Worm (Caenorhabditis elegans) whole organism, mixed stage, embryonic: ENCODE data around the gene col-129.

Experiments used
- elt-1 ChIP-seq: sonication (generic microtip); optimal IDR thresholded peaks from 2 replicates; lab custom pipeline; 2017; ENCODE audit warnings: missing genetic modification characterization, mild to moderate bottlenecking, missing compliant biosample characterization, antibody characterized with exemption, moderate library complexity, borderline replicate concordance; ENCODE audit not compliant: insufficient read depth
- elt-3 ChIP-seq: fragments of 150-350 bp; optimal IDR thresholded peaks from 2 replicates; lab custom pipeline; 2014; ENCODE audit warnings: missing biosample characterization, missing genetic modification characterization
- ham-2 ChIP-seq: fragments of 200-800 bp; sonication (Bioruptor generic); optimal IDR thresholded peaks from 2 replicates; lab custom pipeline; 2018; ENCODE audit warnings: mild to moderate bottlenecking, missing genetic modification characterization, missing compliant biosample characterization
- hlh-1 ChIP-seq: fragments of 150-350 bp; optimal IDR thresholded peaks from 2 replicates; lab custom pipeline; 2014; ENCODE audit warnings: missing biosample characterization, missing genetic modification reagents, missing genetic modification characterization
- lin-13 ChIP-seq: fragments of 150-350 bp; optimal IDR thresholded peaks from 2 replicates; lab custom pipeline; 2014; ENCODE audit warnings: missing biosample characterization, missing genetic modification characterization
- lin-32 ChIP-seq: fragments of 200-800 bp; sonication (Bioruptor generic); optimal IDR thresholded peaks from 2 replicates; lab custom pipeline; 2018; ENCODE audit warnings: mild to moderate bottlenecking, missing genetic modification characterization, missing compliant biosample characterization
- nhr-237 ChIP-seq: fragments of 150-350 bp; optimal IDR thresholded peaks from 2 replicates; lab custom pipeline; 2014; ENCODE audit warnings: missing biosample characterization, missing genetic modification characterization
- nhr-76 ChIP-seq: sonication (generic microtip); optimal IDR thresholded peaks from 2 replicates; lab custom pipeline; 2017; ENCODE audit warnings: missing biosample characterization, missing genetic modification characterization
- sptf-1 ChIP-seq: sonication (generic microtip); optimal IDR thresholded peaks from 2 replicates; lab custom pipeline; 2017; ENCODE audit warnings: mild to moderate bottlenecking, missing genetic modification characterization, moderate library complexity, missing compliant biosample characterization
- unc-39 ChIP-seq: fragments of 150-350 bp; optimal IDR thresholded peaks from 2 replicates; lab custom pipeline; 2014; ENCODE audit warnings: missing biosample characterization, missing genetic modification characterization
- unc-62 ChIP-seq: fragments of 150-350 bp; optimal IDR thresholded peaks from 2 replicates; lab custom pipeline; 2014; ENCODE audit warnings: missing biosample characterization, missing genetic modification reagents, missing genetic modification characterization

DNA sequence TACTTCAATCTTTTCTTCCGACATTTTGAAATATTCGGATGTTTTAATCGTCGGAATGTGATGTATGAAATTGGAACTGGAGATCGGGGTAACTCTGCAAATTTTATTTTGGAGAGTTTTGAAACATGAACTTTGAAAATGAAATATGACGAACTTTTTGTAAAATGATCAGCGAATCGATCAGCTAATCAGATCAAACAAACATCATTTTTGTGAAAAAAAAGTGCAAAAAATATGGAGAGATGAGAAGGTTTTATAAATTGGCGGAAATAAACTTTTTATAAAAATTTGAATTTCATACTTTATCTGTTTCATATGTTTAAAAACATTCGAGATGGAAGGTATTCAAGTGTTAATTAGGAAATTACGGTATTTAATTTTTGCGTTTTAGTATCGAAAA, 1.2 kb upstream of the col-129 start, which contains the start of gene dlc-2:
- TF ChIP-seq unc-62 (GFP tag; lab: Kevin White, UChicago) (no peak), hlh-1 (tag; lab: Kevin White, UChicago) (no peak), sptf-1 (tag; lab: Kevin White, UChicago) (no peak), unc-39 (tag; lab: Kevin White, UChicago) (no peak), elt-1 (tag; lab: Kevin White, UChicago) (no peak), lin-13 (tag; lab: Kevin White, UChicago) (no peak), nhr-76 (tag; lab: Kevin White, UChicago) (no peak), nhr-237 (tag; lab: Kevin White, UChicago) (no peak), elt-3 (tag; lab: Kevin White, UChicago) (no peak), ham-2 (no peak), lin-32 (GFP tag; lab: Kevin White, UChicago) (no peak)
